Fruit fly (Drosophila melanogaster): ENCODE data around the gene CG5056.

Gene CG5056

dm6 chr2L:10366525-10366924 lies at the start of gene CG5056:
Gene CG5056 (plus strand): TSS chr2L:10366692.
- TF ChIP-seq CG4318 (GFP tag; optimal IDR thresholded peaks at IDR 0.05) (no peak), Ets96B (tag; optimal IDR thresholded peaks at IDR 0.05) (peak; percentile 6), Blimp-1 (GFP tag; optimal IDR thresholded peaks at IDR 0.05) (no peak), pdm3 (GFP tag; optimal IDR thresholded peaks at IDR 0.05) (no peak), CG6276 (GFP tag; optimal IDR thresholded peaks at IDR 0.05) (no peak), topi (GFP tag; optimal IDR thresholded peaks at IDR 0.05) (no peak), Sox15 (GFP tag; optimal IDR thresholded peaks at IDR 0.05) (no peak), lz (GFP tag; optimal IDR thresholded peaks at IDR 0.05) (no peak), Gug (GFP tag; IDR thresholded peaks at IDR 0.05) (no peak), Eip75B (GFP tag; optimal IDR thresholded peaks at IDR 0.05) (no peak), CG6792 (GFP tag; optimal IDR thresholded peaks at IDR 0.05) (no peak), Ets21C (GFP tag; optimal IDR thresholded peaks at IDR 0.05) (no peak), CG3919 (GFP tag; optimal IDR thresholded peaks at IDR 0.05) (no peak), CG6808 (GFP tag; optimal IDR thresholded peaks at IDR 0.05) (no peak), OdsH (GFP tag; optimal IDR thresholded peaks at IDR 0.05) (no peak), CG11902 (GFP tag; optimal IDR thresholded peaks at IDR 0.05) (no peak), Eip78C (GFP tag) (peak; percentile 63), CG3032 (tag; optimal IDR thresholded peaks at IDR 0.05) (peak; percentile 47), CG15336 (GFP tag; IDR thresholded peaks at IDR 0.05) (no peak), CG9139 (GFP tag; optimal IDR thresholded peaks at IDR 0.05) (no peak), CG11762 (GFP tag; optimal IDR thresholded peaks at IDR 0.05; ENCODE audit: insufficient read depth) (no peak), fd85E (GFP tag; optimal IDR thresholded peaks at IDR 0.05) (no peak), CG16779 (tag; optimal IDR thresholded peaks at IDR 0.05) (no peak), CG32006 (GFP tag; optimal IDR thresholded peaks at IDR 0.05) (no peak), dac (GFP tag; optimal IDR thresholded peaks at IDR 0.05) (no peak), eg (GFP tag; IDR thresholded peaks at IDR 0.05) (no peak), achi (GFP tag; optimal IDR thresholded peaks at IDR 0.05) (no peak), ss (GFP tag; optimal IDR thresholded peaks at IDR 0.05) (no peak), CG10631 (GFP tag; optimal IDR thresholded peaks at IDR 0.05) (no peak), CG8632 (GFP tag; optimal IDR thresholded peaks at IDR 0.05) (no peak), CG1621 (tag; optimal IDR thresholded peaks at IDR 0.05) (no peak), Hr38 (GFP tag; optimal IDR thresholded peaks at IDR 0.05) (no peak), CG6854 (GFP tag; optimal IDR thresholded peaks at IDR 0.05) (no peak), esn (GFP tag; optimal IDR thresholded peaks at IDR 0.05) (no peak), dsx (GFP tag; optimal IDR thresholded peaks at IDR 0.05; ENCODE audit: poor library complexity, severe bottlenecking) (no peak), salr (GFP tag; optimal IDR thresholded peaks at IDR 0.05) (no peak), CG11294 (GFP tag; IDR thresholded peaks at IDR 0.05) (no peak), CG8119 (GFP tag; IDR thresholded peaks at IDR 0.05) (peak; percentile 55), Hr39 (GFP tag; optimal IDR thresholded peaks at IDR 0.05) (no peak), fd59A (GFP tag; optimal IDR thresholded peaks at IDR 0.05) (no peak), cyc (GFP tag; optimal IDR thresholded peaks at IDR 0.05) (peak; percentile 1), spab (GFP tag; optimal IDR thresholded peaks at IDR 0.05) (no peak), Eip93F (GFP tag; optimal IDR thresholded peaks at IDR 0.05) (no peak)
